Worm (Caenorhabditis elegans): ENCODE data around the gene fbxb-22.

The fbxb-22 gene

DNA sequence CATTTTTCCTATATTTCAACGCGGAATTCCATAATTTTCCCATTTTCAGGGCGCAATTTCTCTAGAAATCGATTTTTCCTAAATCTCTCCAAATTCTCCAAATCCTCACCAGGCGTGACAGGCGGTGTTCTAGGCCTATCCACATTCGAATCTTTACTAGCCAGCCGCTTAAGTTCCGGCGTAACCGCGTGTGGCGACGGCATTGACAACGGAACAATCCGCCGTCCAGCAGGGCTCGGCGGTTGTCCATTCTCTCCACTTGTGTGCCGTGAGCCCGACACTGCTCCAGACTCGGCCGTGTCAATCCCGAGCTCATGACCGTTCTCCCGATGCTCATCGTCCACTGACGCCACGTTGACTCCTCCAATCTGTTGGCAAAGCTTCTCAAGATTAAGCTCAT is 40.5 kb downstream of the fbxb-22 start:
- TF ChIP-seq ztf-23 (GFP tag; IDR thresholded peaks at IDR 0.05): no peak
- TF ChIP-seq ref-1 (GFP tag; conservative IDR thresholded peaks at IDR 0.05): no peak
- no peak for TF ChIP-seq T22C8.4 (GFP tag; IDR thresholded peaks at IDR 0.05)
- no peak for TF ChIP-seq med-1 (GFP tag; optimal IDR thresholded peaks at IDR 0.05; ENCODE audit: insufficient read depth)
- no peak for TF ChIP-seq klf-2 (GFP tag; conservative IDR thresholded peaks at IDR 0.05)
- no peak for TF ChIP-seq flt-1 (GFP tag; IDR thresholded peaks at IDR 0.05)
- no peak for TF ChIP-seq tab-1 (GFP tag; IDR thresholded peaks at IDR 0.05)
- TF ChIP-seq ztf-29 (GFP tag; IDR thresholded peaks at IDR 0.05): no peak
- TF ChIP-seq cog-1 (tag; optimal IDR thresholded peaks at IDR 0.05): no peak

- TF ChIP-seq ztf-29 (GFP tag; IDR thresholded peaks at IDR 0.05): no peak
- TF ChIP-seq tab-1 (GFP tag; IDR thresholded peaks at IDR 0.05): no peak
- TF ChIP-seq ztf-23 (GFP tag; IDR thresholded peaks at IDR 0.05): no peak
- TF ChIP-seq T22C8.4 (GFP tag; IDR thresholded peaks at IDR 0.05): no peak
- TF ChIP-seq cog-1 (tag; optimal IDR thresholded peaks at IDR 0.05): no peak
- TF ChIP-seq klf-2 (GFP tag; conservative IDR thresholded peaks at IDR 0.05): no peak
- TF ChIP-seq med-1 (GFP tag; optimal IDR thresholded peaks at IDR 0.05; ENCODE audit: insufficient read depth): no peak
- no peak for TF ChIP-seq flt-1 (GFP tag; IDR thresholded peaks at IDR 0.05)
- TF ChIP-seq ref-1 (GFP tag; conservative IDR thresholded peaks at IDR 0.05): no peak
Observed at ce11 chrIII:11841728-11842127, 41.8 kb downstream of the fbxb-22 start.

DNA sequence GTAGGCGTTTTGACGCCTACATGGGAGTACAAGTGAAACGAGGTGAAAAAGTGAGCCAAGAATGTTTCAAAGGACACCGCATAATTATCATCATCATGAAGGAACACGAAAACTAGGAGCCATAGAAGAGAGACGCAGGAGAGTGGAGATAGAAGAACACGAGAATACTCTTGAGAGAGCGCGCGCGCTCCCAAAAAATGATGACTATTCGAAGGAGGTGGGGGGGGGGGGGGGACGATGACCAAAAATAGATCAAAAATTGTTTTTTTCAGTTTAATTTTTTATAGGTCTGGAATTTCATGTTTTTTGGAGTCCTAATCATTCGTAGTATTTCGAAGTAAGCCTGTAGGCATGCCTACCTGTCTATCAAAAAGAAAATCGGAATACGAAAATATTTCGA is 46.8 kb downstream of the fbxb-22 start:
- TF ChIP-seq flt-1 (GFP tag; IDR thresholded peaks at IDR 0.05): no peak
- no peak for TF ChIP-seq tab-1 (GFP tag; IDR thresholded peaks at IDR 0.05)
- TF ChIP-seq ztf-23 (GFP tag; IDR thresholded peaks at IDR 0.05): no peak
- no peak for TF ChIP-seq T22C8.4 (GFP tag; IDR thresholded peaks at IDR 0.05)
- TF ChIP-seq ztf-29 (GFP tag; IDR thresholded peaks at IDR 0.05): no peak
- TF ChIP-seq med-1 (GFP tag; optimal IDR thresholded peaks at IDR 0.05; ENCODE audit: insufficient read depth): no peak
- TF ChIP-seq ref-1 (GFP tag; conservative IDR thresholded peaks at IDR 0.05): no peak
- no peak for TF ChIP-seq cog-1 (tag; optimal IDR thresholded peaks at IDR 0.05)
- TF ChIP-seq klf-2 (GFP tag; conservative IDR thresholded peaks at IDR 0.05): no peak

DNA sequence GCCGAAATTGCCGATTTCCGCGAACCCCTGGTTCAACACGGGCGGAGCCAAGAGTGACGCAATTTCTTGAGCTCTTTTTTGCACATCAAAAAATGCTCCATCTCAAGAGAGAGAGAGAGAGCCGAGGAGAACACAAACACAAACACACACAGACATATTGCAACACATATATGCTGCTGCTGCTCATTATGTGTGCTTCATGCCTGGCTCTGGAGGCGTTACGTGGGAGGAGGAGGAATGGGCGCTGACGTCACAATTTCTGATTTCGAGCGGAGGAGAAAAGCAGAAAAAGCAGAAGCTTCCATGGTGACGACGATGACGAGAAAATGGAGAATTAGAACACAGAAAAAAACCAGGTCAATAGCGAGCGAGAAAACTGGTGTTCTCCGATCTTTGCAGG is 47.5 kb downstream of the fbxb-22 start:
- TF ChIP-seq cog-1 (tag; optimal IDR thresholded peaks at IDR 0.05) (no peak), ref-1 (GFP tag; conservative IDR thresholded peaks at IDR 0.05) (no peak), med-1 (GFP tag; optimal IDR thresholded peaks at IDR 0.05; ENCODE audit: insufficient read depth) (no peak), flt-1 (GFP tag; IDR thresholded peaks at IDR 0.05) (no peak), T22C8.4 (GFP tag; IDR thresholded peaks at IDR 0.05) (no peak), ztf-23 (GFP tag; IDR thresholded peaks at IDR 0.05) (no peak), tab-1 (GFP tag; IDR thresholded peaks at IDR 0.05) (no peak), ztf-29 (GFP tag; IDR thresholded peaks at IDR 0.05) (no peak), klf-2 (GFP tag; conservative IDR thresholded peaks at IDR 0.05) (no peak)

ce11 chrIII:11834783-11835182 is 48.8 kb downstream of the fbxb-22 start:
- TF ChIP-seq cog-1 (tag; optimal IDR thresholded peaks at IDR 0.05) (no peak), ztf-23 (GFP tag; IDR thresholded peaks at IDR 0.05) (no peak), med-1 (GFP tag; optimal IDR thresholded peaks at IDR 0.05; ENCODE audit: insufficient read depth) (no peak), flt-1 (GFP tag; IDR thresholded peaks at IDR 0.05) (no peak), tab-1 (GFP tag; IDR thresholded peaks at IDR 0.05) (no peak), ref-1 (GFP tag; conservative IDR thresholded peaks at IDR 0.05) (no peak), T22C8.4 (GFP tag; IDR thresholded peaks at IDR 0.05) (no peak), ztf-29 (GFP tag; IDR thresholded peaks at IDR 0.05) (no peak), klf-2 (GFP tag; conservative IDR thresholded peaks at IDR 0.05) (no peak)

DNA sequence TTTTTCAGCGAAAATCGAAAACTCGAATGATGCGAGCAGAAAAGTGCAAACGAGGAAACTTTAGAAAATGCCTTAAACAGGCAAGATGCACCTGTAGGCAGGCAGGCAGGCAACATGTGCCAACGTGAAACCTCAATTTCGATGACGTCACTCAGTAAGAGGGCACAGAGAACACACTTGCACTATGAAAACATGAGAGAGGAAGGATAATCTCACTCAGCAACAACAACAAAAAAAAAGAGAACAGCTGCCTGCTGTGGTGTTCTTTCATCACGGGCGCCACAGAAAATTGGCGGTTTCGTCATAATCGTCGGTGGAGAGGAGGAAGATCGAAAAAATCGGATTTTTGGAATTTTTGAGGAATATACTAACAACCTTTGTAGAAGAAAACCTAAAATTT is 49.4 kb downstream of the fbxb-22 start:
- TF ChIP-seq flt-1 (GFP tag; IDR thresholded peaks at IDR 0.05) (no peak), tab-1 (GFP tag; IDR thresholded peaks at IDR 0.05) (0 out of 2 replicates have a peak, but pooled peaks have one; percentile 17), ztf-29 (GFP tag; IDR thresholded peaks at IDR 0.05) (no peak), T22C8.4 (GFP tag; IDR thresholded peaks at IDR 0.05) (no peak)

DNA sequence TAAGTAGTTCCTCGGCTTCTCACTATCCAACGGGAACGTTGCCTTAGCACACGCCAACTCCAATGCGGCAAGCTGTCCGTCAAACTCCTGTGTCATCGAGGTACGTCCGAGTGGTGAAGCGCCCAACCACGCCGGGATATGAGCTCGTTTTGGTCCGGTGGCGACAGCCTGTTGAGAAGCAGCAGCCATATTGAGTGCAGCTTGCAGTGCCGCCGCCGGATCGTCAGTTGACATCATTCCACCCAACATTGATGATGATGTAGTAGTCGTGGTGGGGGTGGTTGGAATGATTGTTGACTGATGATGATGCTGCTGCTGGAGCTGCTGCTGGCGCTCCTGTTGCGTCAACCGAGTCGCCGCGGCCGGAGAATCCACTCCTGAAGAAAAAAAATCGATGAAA is 50.1 kb downstream of the fbxb-22 start:
- TF ChIP-seq flt-1 (GFP tag; IDR thresholded peaks at IDR 0.05) (no peak), ztf-23 (GFP tag; IDR thresholded peaks at IDR 0.05) (no peak), klf-2 (GFP tag; conservative IDR thresholded peaks at IDR 0.05) (no peak), ref-1 (GFP tag; conservative IDR thresholded peaks at IDR 0.05) (no peak), tab-1 (GFP tag; IDR thresholded peaks at IDR 0.05) (no peak), ztf-29 (GFP tag; IDR thresholded peaks at IDR 0.05) (no peak), T22C8.4 (GFP tag; IDR thresholded peaks at IDR 0.05) (no peak), med-1 (GFP tag; optimal IDR thresholded peaks at IDR 0.05; ENCODE audit: insufficient read depth) (no peak), cog-1 (tag; optimal IDR thresholded peaks at IDR 0.05) (no peak)

All from whole organism, midembryonic.